Worm (Caenorhabditis elegans) whole organism, L3 larva: ENCODE measurements around the gene smg-3.

Experiments used
- ceh-9 ChIP-seq: sonication (generic microtip); optimal IDR thresholded peaks from 2 replicates; lab custom pipeline; 2018; ENCODE audit warnings: missing biosample characterization, missing genetic modification characterization
- elt-3 ChIP-seq, 3 experiments: fragments of 150-350 bp in 1 of 3; sonication (generic microtip) in 2 of 3; optimal IDR thresholded peaks; 2 replicates in 2 of 3; 4 replicates in 1 of 3; lab custom pipeline; 2014 to 2017; ENCODE audit warnings: missing biosample characterization in 3 of 3, missing genetic modification characterization in 3 of 3
- nhr-11 ChIP-seq: fragments of 150-350 bp; optimal IDR thresholded peaks from 2 replicates; lab custom pipeline; 2014; ENCODE audit warnings: missing biosample characterization, missing genetic modification characterization
- unc-62 ChIP-seq: fragments of 150-350 bp; sonication (generic microtip); optimal IDR thresholded peaks from 4 replicates; lab custom pipeline; 2014; ENCODE audit warnings: missing biosample characterization, missing genetic modification reagents, missing genetic modification characterization

DNA sequence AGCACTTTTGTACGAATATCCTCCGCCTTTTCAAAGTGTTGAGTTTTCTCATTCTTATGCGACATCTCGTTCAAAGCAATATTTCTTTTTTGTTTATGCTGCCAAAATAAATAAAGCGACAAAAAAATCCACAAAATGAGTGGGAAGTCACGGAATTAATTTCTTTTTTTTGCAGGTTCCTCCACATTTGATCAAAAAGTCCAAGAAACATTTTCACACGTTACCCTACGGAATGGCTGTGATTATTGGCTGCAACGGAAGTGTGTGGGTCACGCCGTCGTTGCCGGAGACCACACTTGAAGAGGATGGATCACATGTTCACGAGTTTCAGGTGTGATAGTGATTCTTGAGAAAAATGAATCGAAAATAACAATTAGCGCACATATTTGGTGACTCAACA is 43.7 kb upstream of the smg-3 start, which contains the start of gene Y73B6BL.22:
- TF ChIP-seq elt-3 (tag; optimal IDR thresholded peaks at IDR 0.05; lab: Kevin White, UChicago) (no peak), nhr-11 (tag; lab: Kevin White, UChicago) (no peak), ceh-9 (tag; lab: Kevin White, UChicago) (no peak), unc-62 (no peak)
